Worm (Caenorhabditis elegans) whole organism, early embryonic: ENCODE data around the gene gmap-3.
A peak's percentile ranks its signal among the peaks of the same experiment; 100 is the strongest.

Source experiments
- B0310.2 ChIP-seq: sonication (generic microtip); optimal IDR thresholded peaks from 2 replicates; lab custom pipeline; 2016; ENCODE audit warnings: mild to moderate bottlenecking, missing genetic modification characterization, missing compliant biosample characterization
- F13C5.2 ChIP-seq: sonication (generic microtip); optimal IDR thresholded peaks from 2 replicates; lab custom pipeline; 2017; ENCODE audit warnings: mild to moderate bottlenecking, missing genetic modification characterization, inconsistent platforms, missing compliant biosample characterization
- aly-1 ChIP-seq: sonication (generic microtip); optimal IDR thresholded peaks from 2 replicates; lab custom pipeline; 2016; ENCODE audit warnings: missing genetic modification characterization, missing compliant biosample characterization
- ama-1 ChIP-seq: fragments of 150-350 bp; optimal IDR thresholded peaks from 2 replicates; lab custom pipeline; 2014
- ceh-13 ChIP-seq: fragments of 200-800 bp; sonication (Bioruptor generic); optimal IDR thresholded peaks from 2 replicates; lab custom pipeline; 2018; ENCODE audit warnings: mild to moderate bottlenecking, missing genetic modification characterization, missing compliant biosample characterization
- ceh-36 ChIP-seq: sonication (generic microtip); optimal IDR thresholded peaks from 2 replicates; lab custom pipeline; 2016; ENCODE audit warnings: missing genetic modification characterization, inconsistent platforms, missing compliant biosample characterization
- ets-7 ChIP-seq: sonication (generic microtip); optimal IDR thresholded peaks from 2 replicates; lab custom pipeline; 2016; ENCODE audit warnings: missing genotype, missing genetic modification characterization, missing compliant biosample characterization
- flt-1 ChIP-seq: fragments of 200-800 bp; sonication (Bioruptor generic); IDR thresholded peaks from 2 replicates; pipeline ENCODE4 v1.3.6; 2022; ENCODE audit warnings: missing genetic modification characterization, missing compliant biosample characterization
- hmbx-1 ChIP-seq: sonication (generic microtip); optimal IDR thresholded peaks from 2 replicates; lab custom pipeline; 2016; ENCODE audit warnings: mild to moderate bottlenecking, missing genetic modification characterization, missing compliant biosample characterization
- hmg-4 ChIP-seq: fragments of 200-800 bp; sonication (Bioruptor generic); optimal IDR thresholded peaks from 2 replicates; lab custom pipeline; 2018; ENCODE audit warnings: mild to moderate bottlenecking, missing genetic modification characterization, missing compliant biosample characterization
- hnd-1 ChIP-seq: sonication (generic microtip); optimal IDR thresholded peaks from 2 replicates; lab custom pipeline; 2016; ENCODE audit warnings: missing genetic modification characterization, missing compliant biosample characterization
- pes-1 ChIP-seq: fragments of 200-800 bp; sonication (Bioruptor generic); IDR thresholded peaks from 2 replicates; pipeline ENCODE4 v1.3.6; 2022; ENCODE audit warnings: missing genetic modification reagents, missing genetic modification characterization, missing compliant biosample characterization
- scrt-1 ChIP-seq: fragments of 200-800 bp; sonication (Bioruptor generic); IDR thresholded peaks from 2 replicates; pipeline ENCODE4 v1.3.6; 2022; ENCODE audit warnings: missing genetic modification characterization, missing compliant biosample characterization
- sea-1 ChIP-seq: fragments of 200-800 bp; sonication (Bioruptor generic); conservative IDR thresholded peaks from 2 replicates; pipeline ENCODE4 v1.3.6; 2022; ENCODE audit warnings: missing genetic modification characterization, missing compliant biosample characterization
- tbx-11 ChIP-seq: fragments of 200-800 bp; sonication (Bioruptor generic); IDR thresholded peaks from 2 replicates; pipeline ENCODE4 v1.3.6; 2022; ENCODE audit warnings: missing genetic modification characterization, missing compliant biosample characterization
- tbx-37 ChIP-seq: fragments of 200-800 bp; sonication (Bioruptor generic); conservative IDR thresholded peaks from 2 replicates; pipeline ENCODE4 v1.3.6; 2022; ENCODE audit warnings: missing genetic modification reagents, missing genetic modification characterization, missing compliant biosample characterization
- tra-4 ChIP-seq: sonication (generic microtip); optimal IDR thresholded peaks from 2 replicates; lab custom pipeline; 2017; ENCODE audit warnings: missing genetic modification characterization, missing compliant biosample characterization

Gene gmap-3

ce11 chrX:12977451-12977850 lies 36.7 kb upstream of the gmap-3 start, which contains the start of gene F11C1.9:
Gene F11C1.9, minus strand, starts transcription at chrX:12977551.
- TF ChIP-seq tra-4, result no peak
- no peak for TF ChIP-seq ceh-13 (GFP tag; lab: Kevin White, UChicago)
- no peak for TF ChIP-seq sea-1 (GFP tag; lab: Robert Waterston, UW)
- TF ChIP-seq aly-1 (tag; lab: Kevin White, UChicago), result no peak
- no peak for TF ChIP-seq B0310.2
- no peak for TF ChIP-seq F13C5.2 (tag; lab: Kevin White, UChicago)
- no peak for TF ChIP-seq ceh-36 (tag; lab: Kevin White, UChicago)
- TF ChIP-seq tbx-11 (GFP tag; lab: Robert Waterston, UW), result no peak
- TF ChIP-seq tbx-37 (GFP tag; lab: Robert Waterston, UW), result no peak
- no peak for TF ChIP-seq ama-1

DNA sequence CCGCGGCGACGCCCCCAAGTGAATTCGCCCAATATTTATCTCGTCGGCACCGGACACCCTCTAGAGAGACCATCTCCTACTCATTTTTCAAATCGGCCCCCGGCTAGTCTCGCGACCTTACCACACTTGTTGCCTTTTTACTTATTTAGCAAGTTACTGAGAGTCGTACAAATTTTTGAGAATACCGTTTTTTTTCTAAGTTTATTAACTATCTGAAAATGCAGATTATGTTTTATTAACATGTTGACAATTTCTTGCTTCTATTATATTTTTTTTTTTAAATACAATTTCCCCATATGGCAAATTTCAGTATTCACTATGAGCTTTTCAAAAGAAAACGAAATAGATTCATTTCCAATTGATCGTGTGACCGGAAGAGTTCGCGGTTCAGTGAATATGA lies 36.0 kb upstream of the gmap-3 start, which contains the start of the genes F11C1.4 and F11C1.10:
Gene F11C1.4 (plus strand): TSS at position 301 of the 400 bp plus-strand sequence.
Gene F11C1.10 (plus strand): TSS at position 309 of the 400 bp plus-strand sequence.
- TF ChIP-seq flt-1 (GFP tag; lab: Robert Waterston, UW) (no peak), aly-1 (tag; lab: Kevin White, UChicago) (no peak), tra-4 (no peak), hmbx-1 (tag; lab: Kevin White, UChicago) (no peak), hnd-1 (tag; lab: Kevin White, UChicago) (no peak), ceh-13 (GFP tag; lab: Kevin White, UChicago) (no peak), ceh-36 (tag; lab: Kevin White, UChicago) (no peak), scrt-1 (GFP tag; lab: Robert Waterston, UW) (no peak), sea-1 (GFP tag; lab: Robert Waterston, UW) (no peak), ama-1 (no peak), pes-1 (no peak), tbx-11 (GFP tag; lab: Robert Waterston, UW) (no peak), tbx-37 (GFP tag; lab: Robert Waterston, UW) (no peak)

DNA sequence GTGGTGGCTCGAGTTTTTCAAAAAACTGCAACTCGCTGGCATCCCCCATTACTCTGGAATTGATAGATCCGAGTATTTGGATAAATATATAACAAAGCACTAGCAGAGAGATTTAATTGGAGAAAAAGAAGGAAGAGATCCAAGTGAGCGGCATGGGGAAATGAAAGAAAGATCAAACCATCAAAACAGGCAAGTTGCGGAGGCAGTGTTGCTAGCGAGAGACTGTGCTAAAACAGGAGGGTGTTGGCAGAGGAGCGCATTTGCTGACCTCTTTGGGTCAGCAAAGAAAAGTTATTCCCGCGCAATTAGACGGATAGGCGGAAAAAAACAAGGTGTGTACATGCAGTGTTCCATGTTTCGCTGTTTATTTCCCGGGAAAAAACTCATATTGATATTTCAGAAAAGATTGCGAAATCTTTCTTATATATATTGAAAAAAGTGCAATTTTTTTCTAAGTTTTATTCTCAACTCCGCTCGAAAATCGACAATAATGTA lies 34.9 kb upstream of the gmap-3 start, which contains the start of gene ppk-3:
Gene ppk-3 (minus strand): TSS at position 51 of the 495 bp plus-strand sequence.
- peak; percentile 32 for TF ChIP-seq F13C5.2 (tag; lab: Kevin White, UChicago)
- TF ChIP-seq ceh-13 (GFP tag; lab: Kevin White, UChicago), result no peak

DNA sequence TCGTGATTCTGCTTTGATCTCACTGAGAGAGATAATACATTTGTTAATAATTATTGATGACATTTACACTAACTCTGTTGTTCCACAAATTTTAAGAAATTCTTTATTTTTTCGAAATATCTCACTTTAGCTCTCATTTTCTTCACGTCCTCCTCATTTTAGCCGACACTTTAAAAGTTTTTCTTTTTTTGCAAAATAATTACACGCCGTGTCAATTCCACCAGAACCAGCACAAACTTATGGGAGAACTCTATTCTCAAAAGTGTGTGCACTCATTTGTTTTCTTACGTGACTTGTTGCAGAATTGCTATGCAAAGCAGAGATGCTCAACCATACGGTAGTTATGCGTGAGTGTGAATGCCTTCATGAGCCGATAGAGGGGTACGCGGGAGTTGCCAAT lies 24.4 kb upstream of the gmap-3 start, which contains the start of gene frpr-2:
Gene frpr-2 (plus strand): TSS at position 301 of the 400 bp plus-strand sequence.
- TF ChIP-seq tra-4 (no peak), tbx-37 (GFP tag; lab: Robert Waterston, UW) (no peak), B0310.2 (no peak), hmbx-1 (tag; lab: Kevin White, UChicago) (no peak), F13C5.2 (tag; lab: Kevin White, UChicago) (no peak), ceh-13 (GFP tag; lab: Kevin White, UChicago) (no peak), pes-1 (no peak), hnd-1 (tag; lab: Kevin White, UChicago) (no peak), flt-1 (GFP tag; lab: Robert Waterston, UW) (no peak), aly-1 (tag; lab: Kevin White, UChicago) (no peak), hmg-4 (GFP tag; lab: Kevin White, UChicago) (no peak), ets-7 (tag; lab: Kevin White, UChicago) (no peak), ceh-36 (tag; lab: Kevin White, UChicago) (no peak), ama-1 (no peak), scrt-1 (GFP tag; lab: Robert Waterston, UW) (no peak), tbx-11 (GFP tag; lab: Robert Waterston, UW) (no peak), sea-1 (GFP tag; lab: Robert Waterston, UW) (no peak)

- TF ChIP-seq F13C5.2 (tag; lab: Kevin White, UChicago), result no peak
- TF ChIP-seq B0310.2, result no peak
- no peak for TF ChIP-seq aly-1 (tag; lab: Kevin White, UChicago)
- no peak for TF ChIP-seq ceh-13 (GFP tag; lab: Kevin White, UChicago)
- no peak for TF ChIP-seq ets-7 (tag; lab: Kevin White, UChicago)
- TF ChIP-seq tbx-37 (GFP tag; lab: Robert Waterston, UW), result no peak
- TF ChIP-seq ceh-36 (tag; lab: Kevin White, UChicago), result no peak
- TF ChIP-seq sea-1 (GFP tag; lab: Robert Waterston, UW), result no peak
- TF ChIP-seq hmg-4 (GFP tag; lab: Kevin White, UChicago), result no peak
These were observed 18.1 kb upstream of the gmap-3 start for ce11 chrX:12958897-12959296.

ce11 chrX:12951175-12951574 lies 10.4 kb upstream of the gmap-3 start:
- no peak for TF ChIP-seq tra-4
- no peak for TF ChIP-seq flt-1 (GFP tag; lab: Robert Waterston, UW)
- TF ChIP-seq hmg-4 (GFP tag; lab: Kevin White, UChicago), result no peak
- no peak for TF ChIP-seq sea-1 (GFP tag; lab: Robert Waterston, UW)
- TF ChIP-seq aly-1 (tag; lab: Kevin White, UChicago), result no peak
- TF ChIP-seq pes-1, result no peak
- no peak for TF ChIP-seq hmbx-1 (tag; lab: Kevin White, UChicago)
- TF ChIP-seq tbx-37 (GFP tag; lab: Robert Waterston, UW), result no peak

DNA sequence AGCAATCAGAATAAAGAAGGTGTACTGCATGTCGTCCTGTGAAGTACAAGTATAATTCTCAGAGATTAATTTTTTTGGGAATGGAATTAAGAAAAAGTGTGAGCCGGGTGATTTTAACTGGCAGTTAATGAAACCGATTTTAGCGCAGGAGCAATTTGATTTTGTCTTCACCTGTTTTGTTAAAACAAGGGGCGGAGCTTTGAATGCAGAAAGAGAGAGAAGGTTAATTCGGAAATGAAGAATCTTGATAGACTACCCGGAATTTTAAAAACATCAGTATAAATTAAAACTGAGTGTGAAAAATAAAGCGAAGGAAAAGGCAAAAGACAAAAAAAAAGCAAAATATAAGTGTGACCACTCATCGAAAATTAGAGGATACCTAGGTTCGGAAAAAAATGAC lies 5.8 kb upstream of the gmap-3 start, which contains the start of gene C05E7.3:
Gene C05E7.3 (minus strand): TSS at position 101 of the 400 bp plus-strand sequence.
- TF ChIP-seq flt-1 (GFP tag; lab: Robert Waterston, UW) (no peak), aly-1 (tag; lab: Kevin White, UChicago) (no peak), tbx-37 (GFP tag; lab: Robert Waterston, UW) (no peak), F13C5.2 (tag; lab: Kevin White, UChicago) (no peak), ama-1 (no peak), hmbx-1 (tag; lab: Kevin White, UChicago) (no peak), tbx-11 (GFP tag; lab: Robert Waterston, UW) (no peak), sea-1 (GFP tag; lab: Robert Waterston, UW) (no peak), hmg-4 (GFP tag; lab: Kevin White, UChicago) (no peak), ceh-13 (GFP tag; lab: Kevin White, UChicago) (no peak), hnd-1 (tag; lab: Kevin White, UChicago) (no peak), ets-7 (tag; lab: Kevin White, UChicago) (no peak), ceh-36 (tag; lab: Kevin White, UChicago) (no peak), tra-4 (no peak), pes-1 (no peak)
